Worm (Caenorhabditis elegans): ENCODE results near the gene R07C12.1.

R07C12.1 gene

ce11 chrIV:4152143-4152542, at the start of gene R07C12.1, which contains the start of gene K08D10.10:
Gene R07C12.1 (plus strand): TSS chrIV:4152456.
Gene K08D10.10 (plus strand): TSS chrIV:4152235.
- TF ChIP-seq ztf-29 (GFP tag; IDR thresholded peaks at IDR 0.05) (no peak), ref-1 (GFP tag; conservative IDR thresholded peaks at IDR 0.05) (no peak), med-1 (GFP tag; optimal IDR thresholded peaks at IDR 0.05; ENCODE audit: insufficient read depth) (no peak), ztf-23 (GFP tag; IDR thresholded peaks at IDR 0.05) (no peak), klf-2 (GFP tag; conservative IDR thresholded peaks at IDR 0.05) (no peak), T22C8.4 (GFP tag; IDR thresholded peaks at IDR 0.05) (no peak)

DNA sequence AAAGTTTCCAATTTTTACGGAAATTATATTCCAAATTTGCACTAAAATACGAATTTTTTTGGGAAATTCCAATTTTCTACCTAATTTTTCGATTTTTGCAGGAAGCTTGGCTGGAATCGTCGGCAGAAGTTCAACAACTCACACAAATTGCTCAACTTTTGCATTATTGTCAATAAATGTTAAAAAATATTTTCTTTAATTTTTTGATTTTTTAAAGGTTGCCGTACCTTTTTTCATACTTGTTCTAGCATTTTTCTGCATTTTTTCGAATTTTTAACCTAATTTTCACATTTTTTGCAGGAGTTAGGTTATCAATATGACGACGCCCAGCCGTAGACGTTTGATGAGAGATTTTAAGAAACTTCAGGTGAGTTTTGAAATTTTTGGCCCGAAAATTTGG, 49.5 kb upstream of the R07C12.1 start, which contains the start of gene ubc-1:
Gene ubc-1, plus strand, starts transcription at position 301 of the 400 bp plus-strand sequence.
- TF ChIP-seq cog-1 (tag; optimal IDR thresholded peaks at IDR 0.05) = no peak
- TF ChIP-seq flt-1 (GFP tag; IDR thresholded peaks at IDR 0.05) = no peak
- no peak for TF ChIP-seq T22C8.4 (GFP tag; IDR thresholded peaks at IDR 0.05)
- no peak for TF ChIP-seq klf-2 (GFP tag; conservative IDR thresholded peaks at IDR 0.05)
- no peak for TF ChIP-seq ztf-29 (GFP tag; IDR thresholded peaks at IDR 0.05)
- no peak for TF ChIP-seq tab-1 (GFP tag; IDR thresholded peaks at IDR 0.05)
- TF ChIP-seq med-1 (GFP tag; optimal IDR thresholded peaks at IDR 0.05; ENCODE audit: insufficient read depth) = no peak
- no peak for TF ChIP-seq ref-1 (GFP tag; conservative IDR thresholded peaks at IDR 0.05)
- TF ChIP-seq ztf-23 (GFP tag; IDR thresholded peaks at IDR 0.05) = no peak

DNA sequence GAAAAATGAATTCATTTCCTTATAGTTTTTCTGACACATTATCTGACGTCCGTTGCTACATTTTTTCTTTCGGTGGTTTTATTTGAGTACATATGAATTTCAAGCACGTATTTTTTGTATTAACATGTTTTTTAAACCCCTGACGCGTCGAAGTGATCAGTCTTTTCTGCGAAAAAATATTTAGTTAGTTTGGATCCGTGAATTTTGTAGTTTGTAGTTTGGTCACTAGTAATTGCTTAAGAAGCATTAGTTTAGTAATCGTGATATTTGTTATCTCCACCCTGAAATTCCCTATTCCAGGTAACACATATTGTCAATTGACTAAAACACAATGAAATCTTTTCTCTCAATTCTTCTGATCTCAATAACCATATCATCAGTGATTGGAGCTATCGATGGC, 43.5 kb upstream of the R07C12.1 start, which contains the start of gene C35B1.7:
Gene C35B1.7, plus strand, starts transcription at position 301 of the 400 bp plus-strand sequence.
- TF ChIP-seq ztf-23 (GFP tag; IDR thresholded peaks at IDR 0.05) (no peak), cog-1 (tag; optimal IDR thresholded peaks at IDR 0.05) (no peak), ztf-29 (GFP tag; IDR thresholded peaks at IDR 0.05) (no peak), med-1 (GFP tag; optimal IDR thresholded peaks at IDR 0.05; ENCODE audit: insufficient read depth) (no peak), klf-2 (GFP tag; conservative IDR thresholded peaks at IDR 0.05) (no peak), flt-1 (GFP tag; IDR thresholded peaks at IDR 0.05) (no peak), tab-1 (GFP tag; IDR thresholded peaks at IDR 0.05) (no peak), T22C8.4 (GFP tag; IDR thresholded peaks at IDR 0.05) (no peak), ref-1 (GFP tag; conservative IDR thresholded peaks at IDR 0.05) (no peak)

ce11 chrIV:4112387-4112786, 39.9 kb upstream of the R07C12.1 start, which contains the start of gene F49F1.14:
Gene F49F1.14 (minus strand): TSS chrIV:4112487.
- no peak for TF ChIP-seq cog-1 (tag; optimal IDR thresholded peaks at IDR 0.05)

ce11 chrIV:4114526-4114925, 37.7 kb upstream of the R07C12.1 start, which contains the start of gene F49F1.15:
Gene F49F1.15 (minus strand): TSS chrIV:4114626.
- TF ChIP-seq med-1 (GFP tag; optimal IDR thresholded peaks at IDR 0.05; ENCODE audit: insufficient read depth) = no peak
- TF ChIP-seq ztf-29 (GFP tag; IDR thresholded peaks at IDR 0.05) = no peak
- TF ChIP-seq klf-2 (GFP tag; conservative IDR thresholded peaks at IDR 0.05) = no peak
- TF ChIP-seq ztf-23 (GFP tag; IDR thresholded peaks at IDR 0.05) = no peak
- no peak for TF ChIP-seq cog-1 (tag; optimal IDR thresholded peaks at IDR 0.05)
- no peak for TF ChIP-seq flt-1 (GFP tag; IDR thresholded peaks at IDR 0.05)
- TF ChIP-seq T22C8.4 (GFP tag; IDR thresholded peaks at IDR 0.05) = no peak
- TF ChIP-seq ref-1 (GFP tag; conservative IDR thresholded peaks at IDR 0.05) = no peak
- TF ChIP-seq tab-1 (GFP tag; IDR thresholded peaks at IDR 0.05) = no peak

DNA sequence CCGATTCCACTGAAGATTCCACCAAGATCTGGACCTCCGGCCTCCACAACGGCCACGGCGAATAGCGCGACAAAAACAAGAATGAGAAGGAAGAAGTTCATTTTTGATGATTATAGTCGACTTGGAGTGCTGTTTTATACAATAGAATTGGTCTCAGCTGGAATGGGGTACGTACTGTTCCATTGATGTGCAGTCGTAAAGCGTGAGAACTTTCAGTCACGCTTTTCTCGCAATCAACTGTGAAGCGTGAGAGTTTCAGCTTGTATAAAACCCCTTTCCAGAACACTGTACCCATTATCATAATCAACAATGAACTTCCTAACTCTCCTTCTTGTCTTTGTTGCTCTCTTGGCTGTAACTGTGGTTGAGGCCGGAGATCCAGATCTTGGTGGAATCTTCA, 36.6 kb upstream of the R07C12.1 start, which contains the start of the genes F49F1.4 and F49F1.2:
Gene F49F1.4, minus strand, starts transcription at position 101 of the 400 bp plus-strand sequence.
Gene F49F1.2, plus strand, starts transcription at position 310 of the 400 bp plus-strand sequence.
- no peak for TF ChIP-seq ztf-29 (GFP tag; IDR thresholded peaks at IDR 0.05)
- TF ChIP-seq med-1 (GFP tag; optimal IDR thresholded peaks at IDR 0.05; ENCODE audit: insufficient read depth) = no peak
- no peak for TF ChIP-seq ref-1 (GFP tag; conservative IDR thresholded peaks at IDR 0.05)
- no peak for TF ChIP-seq flt-1 (GFP tag; IDR thresholded peaks at IDR 0.05)
- TF ChIP-seq T22C8.4 (GFP tag; IDR thresholded peaks at IDR 0.05) = no peak
- no peak for TF ChIP-seq tab-1 (GFP tag; IDR thresholded peaks at IDR 0.05)
- no peak for TF ChIP-seq klf-2 (GFP tag; conservative IDR thresholded peaks at IDR 0.05)
- TF ChIP-seq cog-1 (tag; optimal IDR thresholded peaks at IDR 0.05) = no peak
- no peak for TF ChIP-seq ztf-23 (GFP tag; IDR thresholded peaks at IDR 0.05)

DNA sequence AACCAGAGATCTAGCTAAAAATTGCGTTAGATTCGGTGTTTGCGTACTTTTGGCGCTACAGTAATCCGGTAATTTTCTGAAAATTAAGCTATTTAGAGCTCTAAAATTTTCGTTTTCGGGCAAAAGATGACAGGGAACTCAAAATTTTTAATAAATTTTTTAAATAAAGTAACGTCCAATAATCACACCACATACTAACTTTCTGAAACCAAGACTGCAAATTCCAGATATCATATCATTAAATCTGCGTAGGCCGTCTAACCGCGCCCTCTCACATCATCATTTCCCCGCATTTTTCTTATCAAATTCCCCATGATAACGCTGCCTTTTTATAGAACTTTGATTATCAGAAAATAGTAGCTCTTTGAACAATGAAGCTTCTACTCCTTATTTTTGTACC, 34.8 kb upstream of the R07C12.1 start, which contains the start of gene drd-50:
Gene drd-50, plus strand, starts transcription at position 301 of the 400 bp plus-strand sequence.
- TF ChIP-seq T22C8.4 (GFP tag; IDR thresholded peaks at IDR 0.05) (no peak), flt-1 (GFP tag; IDR thresholded peaks at IDR 0.05) (no peak), ref-1 (GFP tag; conservative IDR thresholded peaks at IDR 0.05) (no peak), med-1 (GFP tag; optimal IDR thresholded peaks at IDR 0.05; ENCODE audit: insufficient read depth) (no peak), ztf-23 (GFP tag; IDR thresholded peaks at IDR 0.05) (no peak), ztf-29 (GFP tag; IDR thresholded peaks at IDR 0.05) (no peak), cog-1 (tag; optimal IDR thresholded peaks at IDR 0.05) (no peak), tab-1 (GFP tag; IDR thresholded peaks at IDR 0.05) (no peak)

DNA sequence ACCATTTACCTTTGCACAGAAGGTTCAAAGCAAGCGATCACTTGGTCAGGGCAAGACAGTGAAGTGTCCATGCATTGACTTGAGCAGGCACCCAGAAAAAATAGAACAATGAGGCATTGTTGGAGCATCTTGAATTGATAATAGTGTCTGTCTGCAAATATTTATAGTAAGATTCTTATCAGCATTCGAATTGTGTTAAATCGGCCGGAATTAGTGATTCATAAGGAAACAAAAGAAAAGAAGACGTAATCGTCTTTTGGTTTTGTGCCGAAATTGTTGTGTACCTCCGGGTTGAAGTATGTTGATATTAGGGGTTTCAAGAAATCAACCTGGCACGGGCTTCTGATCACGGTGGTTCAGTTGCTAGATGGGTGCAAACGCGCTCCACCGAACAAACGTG, 32.0 kb upstream of the R07C12.1 start, which contains the start of gene F49F1.5:
Gene F49F1.5, minus strand, starts transcription at position 153 of the 400 bp plus-strand sequence.
- no peak for TF ChIP-seq ztf-29 (GFP tag; IDR thresholded peaks at IDR 0.05)
- TF ChIP-seq klf-2 (GFP tag; conservative IDR thresholded peaks at IDR 0.05) = no peak
- TF ChIP-seq flt-1 (GFP tag; IDR thresholded peaks at IDR 0.05) = no peak
- TF ChIP-seq ztf-23 (GFP tag; IDR thresholded peaks at IDR 0.05) = no peak
- no peak for TF ChIP-seq tab-1 (GFP tag; IDR thresholded peaks at IDR 0.05)
- no peak for TF ChIP-seq ref-1 (GFP tag; conservative IDR thresholded peaks at IDR 0.05)
- no peak for TF ChIP-seq med-1 (GFP tag; optimal IDR thresholded peaks at IDR 0.05; ENCODE audit: insufficient read depth)
- TF ChIP-seq T22C8.4 (GFP tag; IDR thresholded peaks at IDR 0.05) = no peak
- no peak for TF ChIP-seq cog-1 (tag; optimal IDR thresholded peaks at IDR 0.05)

DNA sequence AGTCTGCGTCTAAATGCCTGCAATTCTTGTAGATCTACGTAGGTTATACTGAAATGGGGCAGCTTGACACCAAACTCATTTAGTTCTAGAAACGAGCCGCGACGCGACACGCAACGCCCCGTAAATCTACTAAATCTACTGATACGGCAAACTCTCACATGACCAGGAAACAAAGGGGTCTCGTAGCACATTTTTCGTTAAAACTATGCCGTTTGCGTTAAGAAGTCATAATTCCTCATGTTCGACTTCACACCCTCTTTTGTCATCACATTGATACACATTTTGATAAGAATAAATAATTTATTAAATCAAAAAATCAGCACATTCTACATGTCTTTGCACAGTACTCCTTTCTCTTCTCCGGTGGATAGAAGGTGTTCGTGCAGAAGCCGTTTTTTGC, 31.2 kb upstream of the R07C12.1 start:
- no peak for TF ChIP-seq cog-1 (tag; optimal IDR thresholded peaks at IDR 0.05)
- TF ChIP-seq tab-1 (GFP tag; IDR thresholded peaks at IDR 0.05) = no peak
- TF ChIP-seq ref-1 (GFP tag; conservative IDR thresholded peaks at IDR 0.05) = no peak
- TF ChIP-seq ztf-29 (GFP tag; IDR thresholded peaks at IDR 0.05) = no peak
- TF ChIP-seq ztf-23 (GFP tag; IDR thresholded peaks at IDR 0.05) = no peak
- TF ChIP-seq klf-2 (GFP tag; conservative IDR thresholded peaks at IDR 0.05) = no peak
- no peak for TF ChIP-seq flt-1 (GFP tag; IDR thresholded peaks at IDR 0.05)
- TF ChIP-seq med-1 (GFP tag; optimal IDR thresholded peaks at IDR 0.05; ENCODE audit: insufficient read depth) = no peak
- no peak for TF ChIP-seq T22C8.4 (GFP tag; IDR thresholded peaks at IDR 0.05)

ce11 chrIV:4123083-4123482, 29.2 kb upstream of the R07C12.1 start, which contains the start of gene mul-1:
Gene mul-1 (minus strand): TSS chrIV:4123166.
- TF ChIP-seq tab-1 (GFP tag; IDR thresholded peaks at IDR 0.05) (no peak), med-1 (GFP tag; optimal IDR thresholded peaks at IDR 0.05; ENCODE audit: insufficient read depth) (no peak)

Data from whole organism, midembryonic.